Fruit fly (Drosophila melanogaster) S2 (cell line): ENCODE results near the gene Samuel.

Experiments used
- CG8478 ChIP-seq: fragments of >200 bp; optimal IDR thresholded peaks from 2 replicates; lab custom pipeline; 2018
- CTCF ChIP-seq, 2 experiments: fragments of >200 bp; optimal IDR thresholded peaks; 2 replicates each; lab custom pipeline; 2018

- TF ChIP-seq CG8478 (lab: Kevin White, UChicago) (no peak), CTCF (optimal IDR thresholded peaks at IDR 0.05; lab: Kevin White, UChicago) (no peak)
Observed at dm6 chr2L:10968009-10968383, 98.8 kb downstream of the Samuel start.
